Fruit fly (Drosophila melanogaster) whole organism, embryonic: Measurements from ENCODE around the gene CG8319.

Source experiments
- Blimp-1 ChIP-seq: fragments of 200-800 bp; sonication (Bioruptor generic); optimal IDR thresholded peaks from 3 replicates; lab custom pipeline; 2018; ENCODE audit warnings: missing biosample characterization, missing genetic modification characterization, mild to moderate bottlenecking, moderate library complexity, missing genetic modification reagents
- BtbVII ChIP-seq: fragments of 200-800 bp; sonication (Bioruptor generic); optimal IDR thresholded peaks from 3 replicates; lab custom pipeline; 2017; ENCODE audit warnings: missing biosample characterization, mild to moderate bottlenecking, missing genetic modification characterization
- Bteb2 ChIP-seq: fragments of 200-800 bp; sonication (Bioruptor generic); optimal IDR thresholded peaks from 2 replicates; lab custom pipeline; 2016; ENCODE audit warnings: missing biosample characterization, missing genetic modification characterization
- CG12236 ChIP-seq: fragments of 200-800 bp; sonication (Bioruptor generic); optimal IDR thresholded peaks from 2 replicates; lab custom pipeline; 2016; ENCODE audit warnings: missing biosample characterization, missing genetic modification characterization
- CG15269 ChIP-seq: fragments of 200-800 bp; sonication (Bioruptor generic); optimal IDR thresholded peaks from 2 replicates; lab custom pipeline; 2018; ENCODE audit warnings: missing biosample characterization, mild to moderate bottlenecking, missing genetic modification characterization, moderate library complexity
- CG17385 ChIP-seq: fragments of 200-800 bp; sonication (Bioruptor generic); optimal IDR thresholded peaks from 3 replicates; lab custom pipeline; 2018; ENCODE audit warnings: missing biosample characterization, mild to moderate bottlenecking, missing genetic modification characterization
- CG18476 ChIP-seq: fragments of 200-800 bp; sonication (Bioruptor generic); optimal IDR thresholded peaks from 2 replicates; lab custom pipeline; 2016; ENCODE audit warnings: missing biosample characterization, mild to moderate bottlenecking, missing genetic modification characterization
- CG18764 ChIP-seq: fragments of 200-800 bp; sonication (Bioruptor generic); optimal IDR thresholded peaks from 3 replicates; lab custom pipeline; 2016; ENCODE audit warnings: missing biosample characterization, missing genetic modification characterization
- CG31441 ChIP-seq: fragments of 200-800 bp; sonication (Bioruptor generic); IDR thresholded peaks from 2 replicates; pipeline ENCODE4 v1.3.6; 2022; ENCODE audit warnings: missing biosample characterization, missing genetic modification characterization
- CG42726 ChIP-seq: fragments of 200-800 bp; sonication (Bioruptor generic); IDR thresholded peaks from 2 replicates; pipeline ENCODE4 v1.3.6; 2022; ENCODE audit warnings: missing biosample characterization, missing genetic modification characterization; ENCODE audit not compliant: partially characterized antibody
- CG4820 ChIP-seq: fragments of 200-800 bp; sonication (Bioruptor generic); optimal IDR thresholded peaks from 3 replicates; lab custom pipeline; 2016; ENCODE audit warnings: missing biosample characterization, missing genetic modification characterization
- CG5180 ChIP-seq: fragments of 200-800 bp; sonication (Bioruptor generic); optimal IDR thresholded peaks from 3 replicates; lab custom pipeline; 2017; ENCODE audit warnings: missing biosample characterization, missing genetic modification characterization, mild to moderate bottlenecking, moderate library complexity, missing genetic modification reagents
- CG5953 ChIP-seq: fragments of 200-800 bp; sonication (Bioruptor generic); IDR thresholded peaks from 2 replicates; pipeline ENCODE4 v1.3.6; 2022; ENCODE audit warnings: missing biosample characterization, missing genetic modification characterization
- CG7372 ChIP-seq: fragments of 200-800 bp; sonication (Bioruptor generic); IDR thresholded peaks from 2 replicates; pipeline ENCODE4 v1.3.6; 2022; ENCODE audit warnings: missing biosample characterization, missing genetic modification characterization
- CG7786 ChIP-seq: fragments of 200-800 bp; sonication (Bioruptor generic); optimal IDR thresholded peaks from 2 replicates; lab custom pipeline; 2016; ENCODE audit warnings: missing biosample characterization, missing genetic modification characterization
- CG7839 ChIP-seq: fragments of 200-800 bp; sonication (Bioruptor generic); optimal IDR thresholded peaks from 3 replicates; lab custom pipeline; 2018; ENCODE audit warnings: missing biosample characterization, mild to moderate bottlenecking, missing genetic modification characterization, moderate library complexity
- CG9609 ChIP-seq: fragments of 200-800 bp; sonication (Bioruptor generic); optimal IDR thresholded peaks from 3 replicates; lab custom pipeline; 2016; ENCODE audit warnings: missing biosample characterization, missing genetic modification characterization
- CoRest ChIP-seq: fragments of 200-800 bp; sonication (Bioruptor generic); optimal IDR thresholded peaks from 3 replicates; lab custom pipeline; 2018; ENCODE audit warnings: missing biosample characterization, mild to moderate bottlenecking, missing genetic modification characterization, moderate library complexity
- Dll ChIP-seq: fragments of 200-800 bp; sonication (Bioruptor generic); IDR thresholded peaks from 4 replicates; pipeline ENCODE4 v1.3.6; 2022; ENCODE audit warnings: missing biosample characterization, missing genetic modification characterization; ENCODE audit not compliant: partially characterized antibody
- Ets97D ChIP-seq: fragments of 200-800 bp; sonication (Bioruptor generic); optimal IDR thresholded peaks from 3 replicates; lab custom pipeline; 2016; ENCODE audit warnings: missing biosample characterization, missing genetic modification characterization
- Fer2 ChIP-seq: fragments of 200-800 bp; sonication (Bioruptor generic); optimal IDR thresholded peaks from 2 replicates; lab custom pipeline; 2018; ENCODE audit warnings: missing biosample characterization, mild to moderate bottlenecking, missing genetic modification characterization, moderate library complexity
- HLH54F ChIP-seq: fragments of 200-800 bp; sonication (Bioruptor generic); optimal IDR thresholded peaks from 3 replicates; lab custom pipeline; 2016; ENCODE audit warnings: missing biosample characterization, missing genetic modification characterization
- HmgZ ChIP-seq: fragments of 200-800 bp; sonication (Bioruptor generic); optimal IDR thresholded peaks from 2 replicates; lab custom pipeline; 2018; ENCODE audit warnings: missing biosample characterization, mild to moderate bottlenecking, missing genetic modification characterization
- Mrtf ChIP-seq: fragments of 200-800 bp; sonication (Bioruptor generic); IDR thresholded peaks from 3 replicates; pipeline ENCODE4 v1.3.6; 2022; ENCODE audit warnings: missing biosample characterization, missing genetic modification characterization
- NfI ChIP-seq: fragments of 200-800 bp; sonication (Bioruptor generic); optimal IDR thresholded peaks from 3 replicates; lab custom pipeline; 2018; ENCODE audit warnings: missing biosample characterization, mild to moderate bottlenecking, missing genetic modification characterization, moderate library complexity
- Oli ChIP-seq: fragments of 200-800 bp; sonication (Bioruptor generic); optimal IDR thresholded peaks from 2 replicates; lab custom pipeline; 2018; ENCODE audit warnings: missing biosample characterization, mild to moderate bottlenecking, missing genetic modification characterization, moderate library complexity
- Poxn ChIP-seq: fragments of 200-800 bp; sonication (Bioruptor generic); IDR thresholded peaks from 2 replicates; pipeline ENCODE4 v1.3.6; 2022; ENCODE audit warnings: missing biosample characterization, missing genetic modification characterization
- Trl ChIP-seq, 3 experiments: fragments of >200 bp in 2 of 3; fragments of 200-800 bp in 1 of 3; sonication (Bioruptor generic) in 1 of 3; optimal IDR thresholded peaks; 2 replicates in 1 of 3; 3 replicates in 2 of 3; lab custom pipeline; 2016 to 2017; ENCODE audit warnings: missing biosample characterization in 1 of 3, missing genetic modification characterization in 1 of 3
- Xbp1 ChIP-seq: fragments of 200-800 bp; sonication (Bioruptor generic); optimal IDR thresholded peaks from 3 replicates; lab custom pipeline; 2016; ENCODE audit warnings: missing biosample characterization, mild to moderate bottlenecking, missing genetic modification characterization
- abd-A ChIP-seq: fragments of 200-800 bp; sonication (Bioruptor generic); optimal IDR thresholded peaks from 3 replicates; lab custom pipeline; 2019; ENCODE audit warnings: missing biosample characterization, mild to moderate bottlenecking, missing genetic modification characterization, moderate library complexity
- amos ChIP-seq: fragments of 200-800 bp; sonication (Bioruptor generic); IDR thresholded peaks from 2 replicates; pipeline ENCODE4 v1.3.6; 2022; ENCODE audit warnings: missing biosample characterization, missing genetic modification characterization; ENCODE audit not compliant: partially characterized antibody
- aop ChIP-seq: fragments of 200-800 bp; sonication (Bioruptor generic); IDR thresholded peaks from 2 replicates; pipeline ENCODE4 v1.3.6; 2022; ENCODE audit warnings: missing biosample characterization, missing genetic modification characterization
- caup ChIP-seq: fragments of 200-800 bp; sonication (Bioruptor generic); optimal IDR thresholded peaks from 3 replicates; lab custom pipeline; 2017; ENCODE audit warnings: missing biosample characterization, mild to moderate bottlenecking, missing genetic modification characterization, moderate library complexity; ENCODE audit not compliant: severe bottlenecking
- chinmo ChIP-seq: fragments of 200-800 bp; sonication (Bioruptor generic); IDR thresholded peaks from 4 replicates; pipeline ENCODE4 v1.3.6; 2022; ENCODE audit warnings: missing biosample characterization, missing genetic modification characterization; ENCODE audit not compliant: partially characterized antibody
- croc ChIP-seq: fragments of 200-800 bp; sonication (Bioruptor generic); conservative IDR thresholded peaks from 3 replicates; pipeline ENCODE4 v1.3.6; 2022; ENCODE audit warnings: missing biosample characterization, missing genetic modification characterization
- dysf ChIP-seq: fragments of 200-800 bp; sonication (Bioruptor generic); IDR thresholded peaks from 3 replicates; pipeline ENCODE4 v1.3.6; 2022; ENCODE audit warnings: missing biosample characterization, missing genetic modification characterization
- fd3F ChIP-seq: fragments of 200-800 bp; sonication (Bioruptor generic); optimal IDR thresholded peaks from 2 replicates; lab custom pipeline; 2018; ENCODE audit warnings: missing biosample characterization, mild to moderate bottlenecking, missing genetic modification characterization, moderate library complexity
- fd64A ChIP-seq: fragments of 200-800 bp; sonication (Bioruptor generic); optimal IDR thresholded peaks from 3 replicates; lab custom pipeline; 2018; ENCODE audit warnings: missing biosample characterization, mild to moderate bottlenecking, missing genetic modification characterization
- gcm2 ChIP-seq: fragments of 200-800 bp; sonication (Bioruptor generic); optimal IDR thresholded peaks from 2 replicates; lab custom pipeline; 2016; ENCODE audit warnings: missing biosample characterization, missing genetic modification characterization
- h ChIP-seq: fragments of >200 bp; optimal IDR thresholded peaks from 2 replicates; lab custom pipeline; 2017
- knrl ChIP-seq: fragments of 200-800 bp; sonication (Bioruptor generic); IDR thresholded peaks from 3 replicates; pipeline ENCODE4 v1.3.6; 2022; ENCODE audit warnings: missing biosample characterization, missing genetic modification characterization; ENCODE audit not compliant: partially characterized antibody
- p53 ChIP-seq: fragments of 200-800 bp; sonication (Bioruptor generic); optimal IDR thresholded peaks from 2 replicates; lab custom pipeline; 2016; ENCODE audit warnings: missing biosample characterization, missing genetic modification characterization
- pan ChIP-seq, 4 experiments: fragments of >200 bp in 3 of 4; fragments of 200-800 bp in 1 of 4; sonication (Bioruptor generic) in 1 of 4; optimal IDR thresholded peaks in 3 of 4; IDR thresholded peaks in 1 of 4; 2 replicates each; pipeline versions ENCODE4 v1.3.6 to Lab custom; 2017 to 2022; ENCODE audit warnings: missing biosample characterization in 2 of 4, missing genetic modification characterization in 2 of 4, mixed read lengths in 1 of 4
- pb ChIP-seq: fragments of 200-800 bp; sonication (Bioruptor generic); optimal IDR thresholded peaks from 3 replicates; lab custom pipeline; 2016; ENCODE audit warnings: missing biosample characterization, missing genetic modification characterization
- schlank ChIP-seq: fragments of 200-800 bp; sonication (Bioruptor generic); optimal IDR thresholded peaks from 2 replicates; lab custom pipeline; 2018; ENCODE audit warnings: missing biosample characterization, mild to moderate bottlenecking, missing genetic modification characterization
- sd ChIP-seq: fragments of 200-800 bp; sonication (Bioruptor generic); optimal IDR thresholded peaks from 3 replicates; lab custom pipeline; 2018; ENCODE audit warnings: missing biosample characterization, mild to moderate bottlenecking, missing genetic modification characterization, moderate library complexity
- seq ChIP-seq: fragments of 200-800 bp; sonication (Bioruptor generic); IDR thresholded peaks from 2 replicates; pipeline ENCODE4 v1.3.6; 2022; ENCODE audit warnings: missing biosample characterization, missing genetic modification characterization
- stwl ChIP-seq: fragments of 200-800 bp; sonication (Bioruptor generic); optimal IDR thresholded peaks from 3 replicates; lab custom pipeline; 2018; ENCODE audit warnings: missing biosample characterization, mild to moderate bottlenecking, missing genetic modification characterization, moderate library complexity
- trem ChIP-seq: fragments of 200-800 bp; optimal IDR thresholded peaks from 3 replicates; lab custom pipeline; 2019; ENCODE audit warnings: missing biosample characterization, mild to moderate bottlenecking, missing genetic modification characterization, moderate library complexity

Gene CG8319

DNA sequence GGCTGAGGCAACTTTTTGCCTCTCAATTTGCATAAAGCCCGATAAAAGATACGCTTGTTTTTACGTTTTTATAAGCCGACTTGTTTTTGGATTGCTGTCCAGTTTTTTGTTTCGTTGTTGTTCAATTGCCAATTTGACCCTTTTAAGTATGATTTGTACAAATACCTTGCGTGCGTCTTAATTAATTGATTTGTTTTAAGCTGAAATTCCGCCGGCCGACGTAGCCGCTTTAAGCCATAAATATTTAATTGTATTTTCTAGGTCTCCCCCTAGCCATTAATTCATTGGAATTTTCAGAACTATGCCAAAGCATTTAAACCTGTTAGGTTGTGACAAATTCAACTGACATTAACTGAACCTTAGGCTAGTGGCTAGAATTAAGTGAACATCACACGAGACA lies 30.5 kb upstream of the CG8319 start:
- TF ChIP-seq h (lab: Kevin White, UChicago) (no peak), seq (GFP tag; lab: Robert Waterston, UW) (no peak), aop (no peak), NfI (GFP tag; lab: Kevin White, UChicago) (no peak), CG5953 (GFP tag; lab: Robert Waterston, UW) (no peak), CG31441 (GFP tag; lab: Robert Waterston, UW) (no peak), chinmo (peak; percentile 43; the same call in 1 of the 4 replicates), knrl (GFP tag; lab: Robert Waterston, UW) (no peak), gcm2 (no peak), Trl (optimal IDR thresholded peaks at IDR 0.05; lab: Kevin White, UChicago) (no peak), Trl (GFP tag; optimal IDR thresholded peaks at IDR 0.05; lab: Kevin White, UChicago) (no peak), CG7839 (no peak), sd (tag; lab: Kevin White, UChicago) (peak; percentile 94), Mrtf (no peak), Oli (tag; lab: Kevin White, UChicago) (no peak), Fer2 (tag; lab: Kevin White, UChicago) (no peak), abd-A (tag; lab: Kevin White, UChicago) (peak; percentile 43), CoRest (tag; lab: Kevin White, UChicago) (no peak)

DNA sequence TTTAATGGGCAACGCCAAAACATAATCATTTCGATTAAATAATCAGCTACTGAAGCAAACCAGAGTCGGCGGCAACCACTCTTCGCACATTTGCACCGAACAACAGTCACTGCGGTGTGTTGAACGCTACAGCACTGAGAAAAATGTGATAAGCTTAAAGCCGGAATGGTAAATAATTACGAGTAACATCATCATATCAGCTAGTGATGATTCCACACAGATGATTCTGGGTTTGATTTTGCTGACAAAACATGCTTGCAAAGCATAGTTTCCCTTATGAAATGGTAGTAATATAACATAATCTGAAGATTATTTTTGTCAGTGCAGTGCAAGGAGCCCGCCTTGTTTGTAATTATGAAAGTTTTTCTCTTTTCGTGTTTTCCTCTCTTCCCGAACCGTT lies 29.0 kb upstream of the CG8319 start:
- no peak for TF ChIP-seq Ets97D (GFP tag; lab: Kevin White, UChicago)
- TF ChIP-seq Dll (GFP tag; lab: Robert Waterston, UW), result no peak
- no peak for TF ChIP-seq CG18476 (GFP tag; lab: Kevin White, UChicago)
- TF ChIP-seq BtbVII (GFP tag; lab: Kevin White, UChicago), result no peak
- TF ChIP-seq amos (GFP tag; lab: Robert Waterston, UW), result no peak
- peak; percentile 35 for TF ChIP-seq trem (tag; lab: Kevin White, UChicago)
- peak; percentile 58 for TF ChIP-seq fd64A (GFP tag; lab: Kevin White, UChicago)
- no peak for TF ChIP-seq Poxn (GFP tag; lab: Robert Waterston, UW)
- TF ChIP-seq dysf (GFP tag; lab: Robert Waterston, UW), result peak; percentile 55; the same call in 1 of the 3 replicates
- peak; percentile 51 for TF ChIP-seq CG17385
- TF ChIP-seq CG18764 (GFP tag; lab: Kevin White, UChicago), result peak; percentile 13
- TF ChIP-seq croc (GFP tag; lab: Robert Waterston, UW), result no peak
- peak; percentile 26 for TF ChIP-seq CG12236
- peak; percentile 71 for TF ChIP-seq CG4820 (GFP tag; lab: Kevin White, UChicago)
- TF ChIP-seq CG5180 (GFP tag; lab: Kevin White, UChicago), result no peak
- TF ChIP-seq HmgZ (tag; lab: Kevin White, UChicago), result no peak
- peak; percentile 12 for TF ChIP-seq CG7786
- no peak for TF ChIP-seq Fer2 (tag; lab: Kevin White, UChicago)
- TF ChIP-seq Blimp-1 (GFP tag; lab: Kevin White, UChicago), result peak; percentile 74
- TF ChIP-seq Xbp1 (GFP tag; lab: Kevin White, UChicago), result peak; percentile 64
- no peak for TF ChIP-seq CG7372 (GFP tag; lab: Robert Waterston, UW)
- no peak for TF ChIP-seq fd3F (GFP tag; lab: Kevin White, UChicago)
- no peak for TF ChIP-seq CG42726 (GFP tag; lab: Robert Waterston, UW)
- TF ChIP-seq stwl, result no peak
- TF ChIP-seq CG5953 (GFP tag; lab: Robert Waterston, UW), result no peak
- TF ChIP-seq pb (GFP tag; lab: Kevin White, UChicago), result no peak
- no peak for TF ChIP-seq schlank
- TF ChIP-seq pan (optimal IDR thresholded peaks at IDR 0.05; lab: Kevin White, UChicago), result no peak
- no peak for TF ChIP-seq pan (GFP tag; optimal IDR thresholded peaks at IDR 0.05 in 1 of 2, IDR thresholded peaks at IDR 0.05 in 1 of 2)
- peak; percentile 13 for TF ChIP-seq CG15269
- no peak for TF ChIP-seq caup (GFP tag; lab: Kevin White, UChicago)
- TF ChIP-seq HLH54F (GFP tag; lab: Kevin White, UChicago), result no peak
- no peak for TF ChIP-seq p53
- TF ChIP-seq CG9609 (GFP tag; lab: Kevin White, UChicago), result no peak
- TF ChIP-seq Bteb2 (GFP tag; lab: Kevin White, UChicago), result no peak
